Fruit fly (Drosophila melanogaster) whole organism, embryonic: ENCODE results near the gene Hydr2.
A peak's percentile ranks its signal among the peaks of the same experiment; 100 is the strongest.

ENCODE experiments used
- Adf1 ChIP-seq: fragments of 200-800 bp; sonication (Bioruptor generic); IDR thresholded peaks from 2 replicates; pipeline ENCODE4 v1.3.6; 2022; ENCODE audit warnings: missing biosample characterization, missing genetic modification characterization
- Bdp1 ChIP-seq: fragments of 200-800 bp; sonication (Bioruptor generic); optimal IDR thresholded peaks from 3 replicates; lab custom pipeline; 2016; ENCODE audit warnings: missing biosample characterization, missing genetic modification characterization
- CG10431 ChIP-seq: fragments of 200-800 bp; sonication (Bioruptor generic); optimal IDR thresholded peaks from 3 replicates; lab custom pipeline; 2018; ENCODE audit warnings: missing biosample characterization, mild to moderate bottlenecking, missing genetic modification characterization
- CG10565 ChIP-seq: fragments of 200-800 bp; sonication (Bioruptor generic); optimal IDR thresholded peaks from 3 replicates; lab custom pipeline; 2016; ENCODE audit warnings: missing biosample characterization, mild to moderate bottlenecking, missing genetic modification characterization
- CG12071 ChIP-seq: fragments of 200-800 bp; sonication (Bioruptor generic); optimal IDR thresholded peaks from 3 replicates; lab custom pipeline; 2018; ENCODE audit warnings: missing biosample characterization, mild to moderate bottlenecking, missing genetic modification characterization
- CG12155 ChIP-seq: fragments of 200-800 bp; sonication (Bioruptor generic); optimal IDR thresholded peaks from 3 replicates; lab custom pipeline; 2016; ENCODE audit warnings: missing biosample characterization, missing genetic modification characterization
- CG13296 ChIP-seq: fragments of 200-800 bp; sonication (Bioruptor generic); optimal IDR thresholded peaks from 3 replicates; lab custom pipeline; 2018; ENCODE audit warnings: missing biosample characterization, mild to moderate bottlenecking, missing genetic modification characterization
- CG34376 ChIP-seq: fragments of 200-800 bp; sonication (Bioruptor generic); optimal IDR thresholded peaks from 2 replicates; lab custom pipeline; 2018; ENCODE audit warnings: missing biosample characterization, mild to moderate bottlenecking, missing genetic modification characterization
- CG7556 ChIP-seq: fragments of 200-800 bp; sonication (Bioruptor generic); optimal IDR thresholded peaks from 2 replicates; lab custom pipeline; 2017; ENCODE audit warnings: missing biosample characterization, mild to moderate bottlenecking, missing genetic modification characterization
- CG7987 ChIP-seq: fragments of 200-800 bp; sonication (Bioruptor generic); optimal IDR thresholded peaks from 2 replicates; lab custom pipeline; 2018; ENCODE audit warnings: missing biosample characterization, mild to moderate bottlenecking, missing genetic modification characterization, moderate library complexity
- CG8281 ChIP-seq: fragments of 200-800 bp; sonication (Bioruptor generic); optimal IDR thresholded peaks from 2 replicates; lab custom pipeline; 2018; ENCODE audit warnings: missing biosample characterization, mild to moderate bottlenecking, missing genetic modification characterization, moderate library complexity
- D ChIP-seq, 2 experiments: fragments of 200-800 bp in 1 of 2; fragments of >200 bp in 1 of 2; sonication (Bioruptor generic) in 1 of 2; optimal IDR thresholded peaks; 2 replicates in 1 of 2; 3 replicates in 1 of 2; lab custom pipeline; 2017; ENCODE audit warnings: mild to moderate bottlenecking in 1 of 2, missing biosample characterization in 1 of 2, missing genetic modification characterization in 1 of 2, missing genetic modification reagents in 1 of 2
- Deaf1 ChIP-seq: fragments of 200-800 bp; optimal IDR thresholded peaks from 3 replicates; lab custom pipeline; 2019; ENCODE audit warnings: missing biosample characterization, mild to moderate bottlenecking, missing genetic modification characterization, moderate library complexity
- Dek ChIP-seq: fragments of 200-800 bp; sonication (Bioruptor generic); optimal IDR thresholded peaks from 3 replicates; lab custom pipeline; 2019; ENCODE audit warnings: missing biosample characterization, mild to moderate bottlenecking, missing genetic modification characterization, moderate library complexity
- E2f1 ChIP-seq: fragments of 200-800 bp; sonication (Bioruptor generic); IDR thresholded peaks from 2 replicates; pipeline ENCODE4 v1.3.6; 2022; ENCODE audit warnings: missing biosample characterization, missing genetic modification characterization
- H2.0 ChIP-seq: fragments of 200-800 bp; sonication (Bioruptor generic); IDR thresholded peaks from 2 replicates; pipeline ENCODE4 v1.3.6; 2022; ENCODE audit warnings: missing biosample characterization, missing genetic modification characterization
- HHEX ChIP-seq: fragments of 200-800 bp; sonication (Bioruptor generic); optimal IDR thresholded peaks from 3 replicates; lab custom pipeline; 2017; ENCODE audit warnings: missing biosample characterization, mild to moderate bottlenecking, missing genetic modification characterization, missing genetic modification reagents
- HLH3B ChIP-seq: fragments of 200-800 bp; sonication (Bioruptor generic); IDR thresholded peaks from 2 replicates; pipeline ENCODE4 v1.3.6; 2022; ENCODE audit warnings: missing biosample characterization, missing genetic modification characterization
- Hand ChIP-seq: fragments of 200-800 bp; sonication (Bioruptor generic); optimal IDR thresholded peaks from 2 replicates; lab custom pipeline; 2017; ENCODE audit warnings: mild to moderate bottlenecking, missing biosample characterization, missing genetic modification reagents, missing genetic modification characterization
- Mrtf ChIP-seq: fragments of 200-800 bp; sonication (Bioruptor generic); IDR thresholded peaks from 3 replicates; pipeline ENCODE4 v1.3.6; 2022; ENCODE audit warnings: missing biosample characterization, missing genetic modification characterization
- NC2β ChIP-seq: fragments of 200-800 bp; sonication (Bioruptor generic); optimal IDR thresholded peaks from 2 replicates; lab custom pipeline; 2016; ENCODE audit warnings: missing biosample characterization, missing genetic modification characterization
- NK7.1 ChIP-seq: fragments of 200-800 bp; sonication (Bioruptor generic); optimal IDR thresholded peaks from 3 replicates; lab custom pipeline; 2016; ENCODE audit warnings: missing biosample characterization, missing genetic modification characterization
- Oli ChIP-seq: fragments of 200-800 bp; sonication (Bioruptor generic); optimal IDR thresholded peaks from 2 replicates; lab custom pipeline; 2018; ENCODE audit warnings: missing biosample characterization, mild to moderate bottlenecking, missing genetic modification characterization, moderate library complexity
- Optix ChIP-seq: fragments of 200-800 bp; sonication (Bioruptor generic); IDR thresholded peaks from 3 replicates; pipeline ENCODE4 v1.3.6; 2022; ENCODE audit warnings: missing biosample characterization, missing genetic modification characterization
- PHDP ChIP-seq: fragments of 200-800 bp; sonication (Bioruptor generic); optimal IDR thresholded peaks from 3 replicates; lab custom pipeline; 2018; ENCODE audit warnings: missing biosample characterization, mild to moderate bottlenecking, missing genetic modification characterization, moderate library complexity
- Ptx1 ChIP-seq: fragments of 200-800 bp; sonication (Bioruptor generic); IDR thresholded peaks from 2 replicates; pipeline ENCODE4 v1.3.6; 2022; ENCODE audit warnings: missing biosample characterization, missing genetic modification characterization
- Rfx ChIP-seq: fragments of 200-800 bp; sonication (Bioruptor generic); IDR thresholded peaks from 2 replicates; pipeline ENCODE4 v1.3.6; 2022; ENCODE audit warnings: missing biosample characterization, missing genetic modification characterization
- Sox100B ChIP-seq: fragments of 200-800 bp; sonication (Bioruptor generic); optimal IDR thresholded peaks from 3 replicates; lab custom pipeline; 2018; ENCODE audit warnings: missing biosample characterization, mild to moderate bottlenecking, missing genetic modification characterization
- Ssrp ChIP-seq: fragments of 200-800 bp; sonication (Bioruptor generic); optimal IDR thresholded peaks from 2 replicates; lab custom pipeline; 2018; ENCODE audit warnings: missing biosample characterization, mild to moderate bottlenecking, missing genetic modification characterization, moderate library complexity
- bowl ChIP-seq: fragments of 200-800 bp; sonication (Bioruptor generic); IDR thresholded peaks from 2 replicates; pipeline ENCODE4 v1.3.6; 2022; ENCODE audit warnings: missing biosample characterization, missing genetic modification characterization
- bsh ChIP-seq, 2 experiments: fragments of 200-800 bp; sonication (Bioruptor generic); optimal IDR thresholded peaks; 2 replicates each; lab custom pipeline; 2017 to 2018; ENCODE audit warnings: mild to moderate bottlenecking in 2 of 2, missing biosample characterization in 2 of 2, missing genetic modification characterization in 2 of 2, moderate library complexity in 1 of 2
- ci ChIP-seq: fragments of 200-800 bp; sonication (Bioruptor generic); IDR thresholded peaks from 3 replicates; pipeline ENCODE4 v1.3.6; 2022; ENCODE audit warnings: missing biosample characterization, missing genetic modification characterization
- dmrt99B ChIP-seq: fragments of 200-800 bp; sonication (Bioruptor generic); optimal IDR thresholded peaks from 2 replicates; lab custom pipeline; 2018; ENCODE audit warnings: missing biosample characterization, mild to moderate bottlenecking, missing genetic modification characterization, moderate library complexity
- fd64A ChIP-seq: fragments of 200-800 bp; sonication (Bioruptor generic); optimal IDR thresholded peaks from 3 replicates; lab custom pipeline; 2018; ENCODE audit warnings: missing biosample characterization, mild to moderate bottlenecking, missing genetic modification characterization
- fru ChIP-seq: fragments of >200 bp; optimal IDR thresholded peaks from 2 replicates; lab custom pipeline; 2017
- ftz-f1 ChIP-seq: fragments of 200-800 bp; sonication (Bioruptor generic); optimal IDR thresholded peaks from 2 replicates; lab custom pipeline; 2016; ENCODE audit warnings: missing biosample characterization, missing genetic modification characterization
- gem ChIP-seq: fragments of 200-800 bp; sonication (Bioruptor generic); optimal IDR thresholded peaks from 2 replicates; lab custom pipeline; 2019; ENCODE audit warnings: missing biosample characterization, mild to moderate bottlenecking, missing genetic modification characterization, moderate library complexity
- grn ChIP-seq: fragments of 200-800 bp; sonication (Bioruptor generic); optimal IDR thresholded peaks from 3 replicates; lab custom pipeline; 2017; ENCODE audit warnings: missing biosample characterization, missing genetic modification characterization
- hkb ChIP-seq, 2 experiments: fragments of 200-800 bp in 1 of 2; fragments of >200 bp in 1 of 2; sonication (Bioruptor generic) in 1 of 2; IDR thresholded peaks in 1 of 2; optimal IDR thresholded peaks in 1 of 2; 2 replicates each; pipeline versions ENCODE4 v1.3.6 to Lab custom; 2017 to 2022; ENCODE audit warnings: missing biosample characterization in 1 of 2, missing genetic modification characterization in 1 of 2
- lab ChIP-seq: fragments of 200-800 bp; sonication (Bioruptor generic); optimal IDR thresholded peaks from 3 replicates; lab custom pipeline; 2017; ENCODE audit warnings: missing biosample characterization, missing genetic modification characterization, mild to moderate bottlenecking, moderate library complexity, missing genetic modification reagents
- luna ChIP-seq: fragments of 200-800 bp; sonication (Bioruptor generic); optimal IDR thresholded peaks from 2 replicates; lab custom pipeline; 2016; ENCODE audit warnings: missing biosample characterization, missing genetic modification characterization
- mirr ChIP-seq: fragments of 200-800 bp; sonication (Bioruptor generic); optimal IDR thresholded peaks from 3 replicates; lab custom pipeline; 2018; ENCODE audit warnings: missing biosample characterization, mild to moderate bottlenecking, missing genetic modification characterization
- nau ChIP-seq: fragments of 200-800 bp; sonication (Bioruptor generic); optimal IDR thresholded peaks from 3 replicates; lab custom pipeline; 2017; ENCODE audit warnings: missing biosample characterization, mild to moderate bottlenecking, missing genetic modification characterization, missing genetic modification reagents
- odd ChIP-seq: fragments of 200-800 bp; sonication (Bioruptor generic); optimal IDR thresholded peaks from 2 replicates; lab custom pipeline; 2017; ENCODE audit warnings: missing biosample characterization, mild to moderate bottlenecking, missing genetic modification characterization
- onecut ChIP-seq: fragments of 200-800 bp; sonication (Bioruptor generic); IDR thresholded peaks from 2 replicates; pipeline ENCODE4 v1.3.6; 2022; ENCODE audit warnings: missing biosample characterization, missing genetic modification characterization
- pho ChIP-seq: fragments of 200-800 bp; sonication (Bioruptor generic); optimal IDR thresholded peaks from 2 replicates; lab custom pipeline; 2016; ENCODE audit warnings: missing biosample characterization, missing genetic modification characterization
- sd ChIP-seq: fragments of 200-800 bp; sonication (Bioruptor generic); optimal IDR thresholded peaks from 3 replicates; lab custom pipeline; 2018; ENCODE audit warnings: missing biosample characterization, mild to moderate bottlenecking, missing genetic modification characterization, moderate library complexity
- sens ChIP-seq: fragments of 200-800 bp; sonication (Bioruptor generic); peaks from one replicate; lab custom pipeline; 2016; ENCODE audit warnings: missing biosample characterization, missing genetic modification characterization
- tgo ChIP-seq: fragments of 200-800 bp; sonication (Bioruptor generic); IDR thresholded peaks from 3 replicates; pipeline ENCODE4 v1.3.6; 2022; ENCODE audit warnings: missing biosample characterization, missing genetic modification characterization
- tio ChIP-seq: fragments of 200-800 bp; sonication (Bioruptor generic); optimal IDR thresholded peaks from 2 replicates; lab custom pipeline; 2017; ENCODE audit warnings: missing biosample characterization, missing genetic modification characterization, inconsistent platforms

Hydr2 gene

dm6 chr2L:3121745-3122144 lies 41.7 kb upstream of the Hydr2 start (continued):
- TF ChIP-seq mirr (GFP tag; lab: Kevin White, UChicago) (peak; percentile 48), CG34376 (GFP tag; lab: Kevin White, UChicago) (peak; percentile 36), Dek (tag; lab: Kevin White, UChicago) (peak; percentile 8), ci (GFP tag; lab: Robert Waterston, UW) (no peak), E2f1 (GFP tag; lab: Robert Waterston, UW) (no peak), CG7556 (peak; percentile 8), nau (GFP tag; lab: Kevin White, UChicago) (peak; percentile 36), Mrtf (GFP tag; lab: Robert Waterston, UW) (no peak), PHDP (tag; lab: Kevin White, UChicago) (peak; percentile 42), sd (tag; lab: Kevin White, UChicago) (peak; percentile 75), sens (GFP tag; lab: Kevin White, UChicago) (peak; percentile 76), D (optimal IDR thresholded peaks at IDR 0.05; lab: Kevin White, UChicago) (no peak), D (GFP tag; optimal IDR thresholded peaks at IDR 0.05; lab: Kevin White, UChicago) (peak; percentile 1), Optix (GFP tag; lab: Robert Waterston, UW) (no peak), CG7987 (GFP tag; lab: Kevin White, UChicago) (peak; percentile 51), gem (tag; lab: Kevin White, UChicago) (peak; percentile 32), HHEX (GFP tag; lab: Kevin White, UChicago) (peak; percentile 35), H2.0 (GFP tag; lab: Robert Waterston, UW) (no peak), luna (GFP tag; lab: Kevin White, UChicago) (no peak), Hand (GFP tag; lab: Kevin White, UChicago) (peak; percentile 20), CG8281 (tag; lab: Kevin White, UChicago) (no peak), CG10565 (no peak), grn (GFP tag; lab: Kevin White, UChicago) (peak; percentile 50), Oli (no peak), HLH3B (GFP tag; lab: Robert Waterston, UW) (0 out of 2 replicates have a peak, but pooled peaks have one; percentile 20), Ptx1 (no peak), tgo (GFP tag; lab: Robert Waterston, UW) (no peak), lab (GFP tag; lab: Kevin White, UChicago) (peak; percentile 42), Bdp1 (peak; percentile 5), pho (GFP tag; lab: Kevin White, UChicago) (peak; percentile 0), CG12071 (GFP tag; lab: Kevin White, UChicago) (peak; percentile 28), CG13296 (peak; percentile 8), onecut (GFP tag; lab: Robert Waterston, UW) (peak; percentile 11; the same call in 1 of the 2 replicates), fd64A (GFP tag; lab: Kevin White, UChicago) (no peak), CG12155 (no peak), dmrt99B (peak; percentile 16), fru (lab: Kevin White, UChicago) (no peak), tio (no peak), bsh (GFP tag; optimal IDR thresholded peaks at IDR 0.05; lab: Kevin White, UChicago) (no peak), ftz-f1 (GFP tag; lab: Kevin White, UChicago) (peak; percentile 5), Ssrp (tag; lab: Kevin White, UChicago) (no peak), NK7.1 (no peak), CG10431 (no peak), Deaf1 (tag; lab: Kevin White, UChicago) (no peak), Rfx (peak; percentile 47; the same call in 1 of the 2 replicates), hkb (optimal IDR thresholded peaks at IDR 0.05; lab: Kevin White, UChicago) (no peak), hkb (GFP tag; IDR thresholded peaks at IDR 0.05; lab: Robert Waterston, UW) (peak; percentile 21; the same call in 1 of the 2 replicates), Adf1 (GFP tag; lab: Robert Waterston, UW) (no peak), bowl (GFP tag; lab: Robert Waterston, UW) (0 out of 2 replicates have a peak, but pooled peaks have one; percentile 5), NC2β (peak; percentile 7), Sox100B (GFP tag; lab: Kevin White, UChicago) (peak; percentile 42), odd (peak; percentile 32)
